Worm (Caenorhabditis elegans) whole organism, young adult: Measurements from ENCODE around the gene srbc-21.

ENCODE experiments used
- F10E7.11 ChIP-seq: sonication (generic microtip); optimal IDR thresholded peaks from 2 replicates; lab custom pipeline; 2017; ENCODE audit warnings: mild to moderate bottlenecking, missing genetic modification characterization, moderate library complexity, missing compliant biosample characterization
- F37B4.10 ChIP-seq: fragments of 200-800 bp; sonication (Bioruptor generic); IDR thresholded peaks from 2 replicates; pipeline ENCODE4 v1.3.6; 2022; ENCODE audit warnings: missing genetic modification characterization, missing compliant biosample characterization
- F39B2.1 ChIP-seq: fragments of 200-800 bp; sonication (Bioruptor generic); IDR thresholded peaks from 2 replicates; pipeline ENCODE4 v1.3.6; 2022; ENCODE audit warnings: missing genetic modification reagents, missing genetic modification characterization, missing compliant biosample characterization
- F55B11.4 ChIP-seq: sonication (generic microtip); optimal IDR thresholded peaks from 2 replicates; lab custom pipeline; 2016; ENCODE audit warnings: missing compliant biosample characterization, missing genetic modification characterization, borderline replicate concordance; ENCODE audit not compliant: insufficient read depth
- Y67H2A.10 ChIP-seq: fragments of 200-800 bp; sonication (Bioruptor generic); conservative IDR thresholded peaks from 2 replicates; pipeline ENCODE4 v1.3.6; 2022; ENCODE audit warnings: missing genetic modification reagents, missing genetic modification characterization, missing compliant biosample characterization
- Y79H2A.3 ChIP-seq: fragments of 200-800 bp; sonication (Bioruptor generic); conservative IDR thresholded peaks from 2 replicates; pipeline ENCODE4 v1.3.6; 2022; ENCODE audit warnings: missing genetic modification reagents, missing genetic modification characterization, missing compliant biosample characterization
- ama-1 ChIP-seq, 3 experiments: fragments of 150-350 bp in 1 of 3; sonication (generic microtip) in 2 of 3; optimal IDR thresholded peaks; 2 replicates each; lab custom pipeline; 2014 to 2018; ENCODE audit warnings: missing biosample characterization in 2 of 3, missing genetic modification characterization in 2 of 3, missing genetic modification reagents in 2 of 3
- attf-6 ChIP-seq: fragments of 200-800 bp; sonication (Bioruptor generic); IDR thresholded peaks from 2 replicates; pipeline ENCODE4 v1.3.6; 2022; ENCODE audit warnings: missing genetic modification reagents, missing genetic modification characterization, missing compliant biosample characterization
- cebp-1 ChIP-seq, 2 experiments: fragments of 200-800 bp in 1 of 2; sonication (Bioruptor generic) in 1 of 2; sonication (generic microtip) in 1 of 2; IDR thresholded peaks in 1 of 2; optimal IDR thresholded peaks in 1 of 2; 2 replicates each; pipeline versions ENCODE4 v1.3.6 to Lab custom; 2017 to 2022; ENCODE audit warnings: missing compliant biosample characterization in 2 of 2, missing genetic modification characterization in 2 of 2, mild to moderate bottlenecking in 1 of 2, missing genetic modification reagents in 1 of 2, moderate library complexity in 1 of 2
- ceh-40 ChIP-seq: fragments of 200-800 bp; sonication (Bioruptor generic); IDR thresholded peaks from 2 replicates; pipeline ENCODE4 v1.3.6; 2022; ENCODE audit warnings: missing genetic modification characterization, missing compliant biosample characterization
- ceh-91 ChIP-seq: fragments of 200-800 bp; sonication (Bioruptor generic); IDR thresholded peaks from 2 replicates; pipeline ENCODE4 v1.3.6; 2022; ENCODE audit warnings: missing genetic modification reagents, missing genetic modification characterization, missing compliant biosample characterization
- dpff-1 ChIP-seq: sonication (generic microtip); optimal IDR thresholded peaks from 2 replicates; lab custom pipeline; 2017; ENCODE audit warnings: mild to moderate bottlenecking, missing genetic modification characterization, missing compliant biosample characterization
- efl-1 ChIP-seq: fragments of 150-350 bp; optimal IDR thresholded peaks from 2 replicates; lab custom pipeline; 2014; ENCODE audit warnings: missing biosample characterization, missing genetic modification reagents, missing genetic modification characterization
- egl-44 ChIP-seq: fragments of 200-800 bp; sonication (Bioruptor generic); IDR thresholded peaks from 2 replicates; pipeline ENCODE4 v1.3.6; 2022; ENCODE audit warnings: missing genetic modification reagents, missing genetic modification characterization, missing compliant biosample characterization
- egrh-3 ChIP-seq: fragments of 200-800 bp; sonication (Bioruptor generic); IDR thresholded peaks from 2 replicates; pipeline ENCODE4 v1.3.6; 2022; ENCODE audit warnings: missing genetic modification reagents, missing genetic modification characterization, missing compliant biosample characterization
- ekl-4 ChIP-seq: fragments of 200-800 bp; sonication (Bioruptor generic); IDR thresholded peaks from 2 replicates; pipeline ENCODE4 v1.3.6; 2022; ENCODE audit warnings: missing genetic modification reagents, missing genetic modification characterization, missing compliant biosample characterization
- hsf-1 ChIP-seq: fragments of 200-800 bp; sonication (Bioruptor generic); IDR thresholded peaks from 2 replicates; pipeline ENCODE4 v1.3.6; 2022; ENCODE audit warnings: missing genetic modification reagents, missing genetic modification characterization, missing compliant biosample characterization
- lin-35 ChIP-seq, 3 experiments: fragments of 150-350 bp in 2 of 3; sonication (generic microtip) in 1 of 3; optimal IDR thresholded peaks; 2 replicates each; lab custom pipeline; 2014 to 2018; ENCODE audit warnings: missing biosample characterization in 3 of 3, missing genetic modification characterization in 3 of 3, missing genetic modification reagents in 3 of 3
- lsl-1 ChIP-seq: fragments of 200-800 bp; sonication (Bioruptor generic); optimal IDR thresholded peaks from 2 replicates; lab custom pipeline; 2018; ENCODE audit warnings: mild to moderate bottlenecking, missing genetic modification characterization, moderate library complexity, missing compliant biosample characterization
- lsy-27 ChIP-seq: sonication (generic microtip); optimal IDR thresholded peaks from 2 replicates; lab custom pipeline; 2017; ENCODE audit warnings: missing genetic modification characterization, mild to moderate bottlenecking, missing compliant biosample characterization, antibody characterized with exemption, missing genotype, borderline replicate concordance; ENCODE audit not compliant: insufficient read depth
- madf-3 ChIP-seq: fragments of 200-800 bp; sonication (Bioruptor generic); IDR thresholded peaks from 2 replicates; pipeline ENCODE4 v1.3.6; 2022; ENCODE audit warnings: missing genetic modification reagents, missing genetic modification characterization, missing compliant biosample characterization
- madf-8 ChIP-seq: fragments of 200-800 bp; sonication (Bioruptor generic); conservative IDR thresholded peaks from 2 replicates; pipeline ENCODE4 v1.3.6; 2022; ENCODE audit warnings: missing genetic modification reagents, missing genetic modification characterization, missing compliant biosample characterization
- mcd-1 ChIP-seq: fragments of 200-800 bp; sonication (Bioruptor generic); IDR thresholded peaks from 2 replicates; pipeline ENCODE4 v1.3.6; 2022; ENCODE audit warnings: missing genetic modification reagents, missing genetic modification characterization, missing compliant biosample characterization
- mes-4 ChIP-seq: sonication (generic microtip); optimal IDR thresholded peaks from 2 replicates; lab custom pipeline; 2016; ENCODE audit warnings: missing genotype, missing genetic modification characterization, missing compliant biosample characterization
- nhr-120 ChIP-seq: fragments of 200-800 bp; sonication (Bioruptor generic); IDR thresholded peaks from 2 replicates; pipeline ENCODE4 v1.3.6; 2022; ENCODE audit warnings: missing genetic modification characterization, missing compliant biosample characterization
- nhr-90 ChIP-seq: sonication (generic microtip); optimal IDR thresholded peaks from 2 replicates; lab custom pipeline; 2016; ENCODE audit warnings: missing genotype, mild to moderate bottlenecking, missing genetic modification characterization, missing compliant biosample characterization
- pbrm-1 ChIP-seq: fragments of 200-800 bp; sonication (Bioruptor generic); IDR thresholded peaks from 2 replicates; pipeline ENCODE4 v1.3.6; 2022; ENCODE audit warnings: missing genetic modification reagents, missing genetic modification characterization, missing compliant biosample characterization
- repo-1 ChIP-seq: sonication (generic microtip); optimal IDR thresholded peaks from 2 replicates; lab custom pipeline; 2017; ENCODE audit warnings: mild to moderate bottlenecking, missing genetic modification characterization, missing compliant biosample characterization
- rpc-1 ChIP-seq, 2 experiments: fragments of 150-350 bp in 1 of 2; sonication (generic microtip) in 1 of 2; optimal IDR thresholded peaks; 2 replicates each; lab custom pipeline; 2014 to 2018; ENCODE audit warnings: missing biosample characterization in 1 of 2, missing genetic modification characterization in 1 of 2, missing genetic modification reagents in 1 of 2, missing genotype in 1 of 2
- snpc-1.3 ChIP-seq: sonication (generic microtip); optimal IDR thresholded peaks from 2 replicates; lab custom pipeline; 2017; ENCODE audit warnings: missing genetic modification characterization, mild to moderate bottlenecking, missing compliant biosample characterization, antibody characterized with exemption, moderate library complexity, missing genotype, missing genetic modification reagents; ENCODE audit not compliant: insufficient read depth
- somi-1 ChIP-seq: fragments of 200-800 bp; sonication (Bioruptor generic); optimal IDR thresholded peaks from 2 replicates; lab custom pipeline; 2018; ENCODE audit warnings: mild to moderate bottlenecking, missing genetic modification characterization, missing compliant biosample characterization
- tbp1 ChIP-seq: fragments of 200-800 bp; sonication (Bioruptor generic); optimal IDR thresholded peaks from 2 replicates; lab custom pipeline; 2018; ENCODE audit warnings: mild to moderate bottlenecking, missing genetic modification characterization, missing compliant biosample characterization
- tbx-9 ChIP-seq: sonication (generic microtip); optimal IDR thresholded peaks from 2 replicates; lab custom pipeline; 2016; ENCODE audit warnings: borderline replicate concordance, missing genetic modification characterization, inconsistent platforms, missing compliant biosample characterization
- tlf-1 ChIP-seq: fragments of 200-800 bp; sonication (Bioruptor generic); optimal IDR thresholded peaks from 2 replicates; lab custom pipeline; 2018; ENCODE audit warnings: mild to moderate bottlenecking, missing genetic modification characterization, missing compliant biosample characterization
- zim-3 ChIP-seq: sonication (generic microtip); optimal IDR thresholded peaks from 2 replicates; lab custom pipeline; 2017; ENCODE audit warnings: mild to moderate bottlenecking, missing genetic modification characterization, moderate library complexity, missing compliant biosample characterization
- ztf-18 ChIP-seq: sonication (generic microtip); optimal IDR thresholded peaks from 2 replicates; lab custom pipeline; 2016; ENCODE audit warnings: missing genotype, mild to moderate bottlenecking, missing genetic modification characterization, missing compliant biosample characterization
- ztf-6 ChIP-seq: fragments of 200-800 bp; sonication (Bioruptor generic); IDR thresholded peaks from 2 replicates; pipeline ENCODE4 v1.3.6; 2022; ENCODE audit warnings: missing genetic modification reagents, missing genetic modification characterization, missing compliant biosample characterization

Gene srbc-21

DNA sequence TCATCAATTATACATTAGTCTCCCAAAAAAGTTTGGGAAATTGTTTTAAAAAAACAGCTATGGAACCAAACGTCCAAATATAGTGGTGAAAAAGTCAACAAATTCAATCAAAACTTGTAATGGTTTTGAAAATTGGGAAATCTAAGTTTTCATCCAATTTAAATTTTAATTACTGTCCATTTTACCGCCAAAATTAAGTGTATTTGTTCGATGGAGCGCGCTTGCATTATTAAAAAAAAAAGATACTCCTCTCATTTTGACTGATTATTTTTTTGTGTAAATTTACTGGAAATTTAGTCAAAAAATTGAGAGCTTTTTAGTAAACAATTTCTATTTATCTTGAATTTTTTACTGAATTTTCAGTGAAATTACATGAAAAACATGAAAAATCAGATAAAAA, 19.1 kb downstream of the srbc-21 start:
- no peak for TF ChIP-seq lin-35 (GFP tag; optimal IDR thresholded peaks at IDR 0.05; lab: Kevin White, UChicago)
- TF ChIP-seq egl-44 (GFP tag; lab: Robert Waterston, UW): no peak
- TF ChIP-seq zim-3: no peak
- TF ChIP-seq dpff-1 (tag; lab: Kevin White, UChicago): no peak
- no peak for TF ChIP-seq F39B2.1 (GFP tag; lab: Robert Waterston, UW)
- no peak for TF ChIP-seq attf-6
- TF ChIP-seq ceh-40 (GFP tag; lab: Robert Waterston, UW): no peak
- no peak for TF ChIP-seq nhr-120 (GFP tag; lab: Robert Waterston, UW)

DNA sequence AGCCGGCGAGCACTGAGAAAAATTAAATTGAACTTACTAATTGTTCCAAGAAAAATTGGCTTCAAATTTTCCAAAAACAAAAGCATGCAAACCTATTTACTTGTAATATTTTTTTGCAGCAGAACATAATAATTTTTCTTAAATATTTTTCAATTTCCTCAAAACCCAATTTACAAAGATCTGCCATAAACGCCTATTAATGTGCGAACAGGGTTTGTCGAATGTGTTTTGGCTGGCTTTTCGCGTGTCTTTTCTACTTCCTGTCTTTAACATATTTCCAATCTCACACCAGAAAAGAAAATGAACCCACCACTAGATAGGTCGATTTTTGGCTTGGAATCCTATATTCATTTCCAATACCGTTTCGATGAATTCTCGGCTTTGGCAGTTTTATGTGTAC, 19.9 kb downstream of the srbc-21 start, which contains the start of gene C45H4.18:
Gene C45H4.18 (plus strand): TSS at position 301 of the 400 bp plus-strand sequence.
- TF ChIP-seq F55B11.4 (tag; lab: Kevin White, UChicago) (no peak), ama-1 (optimal IDR thresholded peaks at IDR 0.05; lab: Kevin White, UChicago) (no peak), ama-1 (GFP tag; optimal IDR thresholded peaks at IDR 0.05; lab: Kevin White, UChicago) (no peak), snpc-1.3 (tag; lab: Kevin White, UChicago) (no peak), egrh-3 (GFP tag; lab: Robert Waterston, UW) (no peak), cebp-1 (GFP tag; IDR thresholded peaks at IDR 0.05; lab: Robert Waterston, UW) (no peak), cebp-1 (tag; optimal IDR thresholded peaks at IDR 0.05; lab: Kevin White, UChicago) (no peak), lsl-1 (GFP tag; lab: Kevin White, UChicago) (no peak), zim-3 (no peak), attf-6 (no peak), lsy-27 (no peak), mcd-1 (GFP tag; lab: Robert Waterston, UW) (no peak), ceh-91 (GFP tag; lab: Robert Waterston, UW) (no peak), ztf-18 (tag; lab: Kevin White, UChicago) (no peak), ekl-4 (GFP tag; lab: Robert Waterston, UW) (no peak), repo-1 (no peak), nhr-90 (no peak), madf-8 (GFP tag; lab: Robert Waterston, UW) (no peak), rpc-1 (optimal IDR thresholded peaks at IDR 0.05; lab: Kevin White, UChicago) (no peak), rpc-1 (tag; optimal IDR thresholded peaks at IDR 0.05; lab: Kevin White, UChicago) (no peak)

DNA sequence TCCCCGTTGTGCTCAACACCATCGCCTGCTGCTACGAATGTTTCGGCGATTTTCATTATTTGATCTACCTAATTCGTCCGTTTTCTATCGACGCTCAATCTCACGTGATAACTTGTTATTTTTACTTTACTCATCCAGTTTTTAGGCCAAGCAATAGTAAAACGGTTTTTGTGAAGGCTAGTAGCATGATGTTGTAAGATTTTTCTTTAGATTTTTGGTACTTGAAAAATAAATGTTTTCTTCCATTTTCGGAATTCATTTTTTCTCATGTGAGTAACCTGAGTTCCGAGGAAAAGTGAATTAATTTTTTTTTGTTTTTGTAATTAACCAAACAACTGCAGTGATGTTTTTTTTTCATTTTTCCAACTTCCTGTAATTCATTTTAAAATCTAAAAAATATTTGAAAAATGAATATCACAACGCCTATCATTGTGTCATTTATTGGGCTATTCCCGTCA, 22.0 kb downstream of the srbc-21 start, which contains the start of gene srbc-17:
Gene srbc-17 (plus strand): TSS at position 408 of the 458 bp plus-strand sequence.
- TF ChIP-seq efl-1 (GFP tag; lab: Kevin White, UChicago): no peak
- TF ChIP-seq Y79H2A.3 (GFP tag; lab: Robert Waterston, UW): no peak
- TF ChIP-seq hsf-1 (GFP tag; lab: Robert Waterston, UW): no peak
- no peak for TF ChIP-seq madf-3 (GFP tag; lab: Robert Waterston, UW)
- no peak for TF ChIP-seq F10E7.11 (tag; lab: Kevin White, UChicago)
- no peak for TF ChIP-seq tbx-9 (tag; lab: Kevin White, UChicago)
- no peak for TF ChIP-seq F37B4.10 (GFP tag; lab: Robert Waterston, UW)
- TF ChIP-seq ama-1 (optimal IDR thresholded peaks at IDR 0.05; lab: Kevin White, UChicago): no peak
- no peak for TF ChIP-seq ama-1 (GFP tag; optimal IDR thresholded peaks at IDR 0.05; lab: Kevin White, UChicago)
- no peak for TF ChIP-seq lsl-1 (GFP tag; lab: Kevin White, UChicago)
- no peak for TF ChIP-seq pbrm-1 (GFP tag; lab: Robert Waterston, UW)
- no peak for TF ChIP-seq somi-1 (GFP tag; lab: Kevin White, UChicago)
- TF ChIP-seq tlf-1 (GFP tag; lab: Kevin White, UChicago): no peak
- no peak for TF ChIP-seq tbp1 (GFP tag; lab: Kevin White, UChicago)
- no peak for TF ChIP-seq Y67H2A.10 (GFP tag; lab: Robert Waterston, UW)
- no peak for TF ChIP-seq zim-3
- no peak for TF ChIP-seq mes-4 (tag; lab: Kevin White, UChicago)
- TF ChIP-seq ztf-18 (tag; lab: Kevin White, UChicago): no peak
- no peak for TF ChIP-seq ztf-6 (GFP tag; lab: Robert Waterston, UW)
- TF ChIP-seq, all 124 proteins: peak for 0
